Worm (Caenorhabditis elegans) whole organism, L4 larva: ENCODE measurements around the gene VZK822L.2.

Experiments
- R02D3.7 ChIP-seq: fragments of 150-350 bp; sonication (generic microtip); optimal IDR thresholded peaks from 3 replicates; lab custom pipeline; 2014; ENCODE audit warnings: missing biosample characterization, missing genetic modification characterization
- fkh-10 ChIP-seq: fragments of 150-350 bp; optimal IDR thresholded peaks from 2 replicates; lab custom pipeline; 2014; ENCODE audit warnings: missing biosample characterization, missing genetic modification reagents, missing genetic modification characterization
- skn-1 ChIP-seq: fragments of 150-350 bp; optimal IDR thresholded peaks from 2 replicates; lab custom pipeline; 2014; ENCODE audit warnings: missing biosample characterization, missing genetic modification characterization
- snpc-4 ChIP-seq: fragments of 150-350 bp; optimal IDR thresholded peaks from 2 replicates; lab custom pipeline; 2014; ENCODE audit warnings: missing biosample characterization, missing genetic modification characterization

DNA sequence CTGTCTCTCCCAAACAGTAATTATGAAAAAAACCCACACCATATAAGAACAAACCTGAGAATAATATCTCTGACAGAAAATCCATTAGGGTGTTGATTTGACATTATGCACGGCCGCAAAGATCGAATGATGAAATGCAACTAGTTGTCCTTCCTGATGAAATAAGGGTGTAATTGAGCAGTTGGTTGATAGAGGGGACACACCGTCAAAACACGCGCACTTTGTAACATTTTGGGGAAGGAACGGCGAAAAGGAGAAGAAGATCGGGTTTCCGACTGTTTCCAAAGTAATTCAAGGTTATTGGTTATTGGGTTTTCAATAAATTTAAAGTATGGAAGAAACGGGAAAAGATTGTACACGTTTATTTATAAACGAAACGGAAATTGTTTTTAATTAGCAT, 10.2 kb downstream of the VZK822L.2 start, which contains the start of gene ZK822.1:
- no peak for TF ChIP-seq R02D3.7 (tag; lab: Kevin White, UChicago)
- TF ChIP-seq snpc-4 = no peak
- no peak for TF ChIP-seq fkh-10 (GFP tag; lab: Kevin White, UChicago)
- no peak for TF ChIP-seq skn-1 (tag; lab: Kevin White, UChicago)
